Worm (Caenorhabditis elegans) whole organism, early embryonic: ENCODE results near the gene acr-12.

Experiments
- flt-1 ChIP-seq: fragments of 200-800 bp; sonication (Bioruptor generic); IDR thresholded peaks from 2 replicates; pipeline ENCODE4 v1.3.6; 2022; ENCODE audit warnings: missing genetic modification characterization, missing compliant biosample characterization
- tbx-11 ChIP-seq: fragments of 200-800 bp; sonication (Bioruptor generic); IDR thresholded peaks from 2 replicates; pipeline ENCODE4 v1.3.6; 2022; ENCODE audit warnings: missing genetic modification characterization, missing compliant biosample characterization

- no peak for TF ChIP-seq tbx-11 (GFP tag; lab: Robert Waterston, UW)
- TF ChIP-seq flt-1 (GFP tag; lab: Robert Waterston, UW), result no peak
Measured at ce11 chrX:13584725-13585371, 52.2 kb downstream of the acr-12 start, which contains the start of gene unc-84.
